Worm (Caenorhabditis elegans) whole organism, L4 larva: ENCODE data around the gene rpl-34.
A peak's percentile ranks its signal among the peaks of the same experiment; 100 is the strongest.

Experiments used
- F10B5.3 ChIP-seq: sonication (generic microtip); optimal IDR thresholded peaks from 2 replicates; lab custom pipeline; 2016; ENCODE audit warnings: mild to moderate bottlenecking, missing genetic modification characterization, missing compliant biosample characterization
- Y48G9A.11 ChIP-seq: fragments of 200-800 bp; sonication (Bioruptor generic); IDR thresholded peaks from 2 replicates; pipeline ENCODE4 v1.3.6; 2022; ENCODE audit warnings: missing genetic modification reagents, missing genetic modification characterization, missing compliant biosample characterization
- hmg-1.1 ChIP-seq: fragments of 200-800 bp; sonication (Bioruptor generic); IDR thresholded peaks from 2 replicates; pipeline ENCODE4 v1.3.6; 2022; ENCODE audit warnings: missing genetic modification reagents, missing genetic modification characterization, missing compliant biosample characterization
- jun-1 ChIP-seq: fragments of 150-350 bp; optimal IDR thresholded peaks from 2 replicates; lab custom pipeline; 2014; ENCODE audit warnings: missing biosample characterization, missing genetic modification reagents, missing genetic modification characterization
- mxl-2 ChIP-seq: fragments of 200-800 bp; sonication (Bioruptor generic); conservative IDR thresholded peaks from 2 replicates; pipeline ENCODE4 v1.3.6; 2022; ENCODE audit warnings: missing genetic modification reagents, missing genetic modification characterization, missing compliant biosample characterization
- tag-97 ChIP-seq: fragments of 200-800 bp; sonication (Bioruptor generic); IDR thresholded peaks from 2 replicates; pipeline ENCODE4 v1.3.6; 2022; ENCODE audit warnings: missing genetic modification characterization, missing compliant biosample characterization
- unc-130 ChIP-seq: sonication (generic microtip); optimal IDR thresholded peaks from 2 replicates; lab custom pipeline; 2016; ENCODE audit warnings: missing genetic modification reagents, missing genetic modification characterization, missing compliant biosample characterization
- unc-62 ChIP-seq, 3 experiments: fragments of 150-350 bp in 1 of 3; sonication (generic microtip); optimal IDR thresholded peaks in 2 of 3; peaks in 1 of 3; 1 replicate in 1 of 3; 2 replicates in 2 of 3; lab custom pipeline; 2014 to 2017; ENCODE audit warnings: missing biosample characterization in 3 of 3, missing genetic modification characterization in 3 of 3, missing genetic modification reagents in 3 of 3, missing genotype in 1 of 3

DNA sequence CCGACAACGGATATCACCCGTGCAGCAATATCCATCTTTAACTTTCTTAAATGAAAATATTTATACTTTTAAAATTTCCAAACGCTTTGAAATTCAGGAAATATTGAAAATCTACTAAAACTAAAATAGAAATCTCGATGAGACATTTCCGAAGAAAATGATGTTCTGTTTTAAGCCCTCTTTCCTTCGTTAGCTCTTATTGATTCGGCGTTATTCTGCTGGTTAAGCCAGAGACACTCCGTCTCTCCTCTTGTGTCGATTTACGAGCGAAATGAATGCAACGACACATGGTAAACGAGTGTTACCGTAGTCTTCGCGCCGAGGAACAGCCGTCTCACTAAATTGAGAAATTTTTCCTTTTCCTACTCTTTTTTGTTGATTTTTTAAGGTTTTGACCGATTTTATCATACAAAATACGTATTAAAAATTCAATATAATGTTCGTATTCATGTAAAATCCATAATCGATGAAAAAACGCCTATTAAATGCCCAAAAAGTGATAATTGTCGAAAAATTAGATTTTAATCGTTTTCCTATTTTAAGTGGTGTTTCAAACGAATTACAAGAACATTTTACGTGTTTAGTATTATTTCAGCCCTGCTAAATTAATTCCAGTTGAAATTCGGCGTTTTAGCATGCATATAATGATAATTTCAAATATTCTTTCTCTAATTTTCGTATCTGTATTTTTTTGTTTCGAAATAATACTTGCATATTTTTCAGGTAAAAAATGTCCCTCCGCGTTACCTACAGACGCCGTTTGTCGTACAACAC is at the start of gene rpl-34, which contains the start of gene ppm-1.H:
- TF ChIP-seq mxl-2 (GFP tag; lab: Robert Waterston, UW): no peak
- no peak for TF ChIP-seq Y48G9A.11 (GFP tag; lab: Robert Waterston, UW)
- no peak for TF ChIP-seq jun-1 (tag; lab: Kevin White, UChicago)
- TF ChIP-seq F10B5.3 (tag; lab: Kevin White, UChicago): no peak
- TF ChIP-seq unc-130 (GFP tag; lab: Kevin White, UChicago): peak; percentile 2
- TF ChIP-seq unc-62 (GFP tag; optimal IDR thresholded peaks at IDR 0.05 in 1 of 2; lab: Kevin White, UChicago): no peak
- no peak for TF ChIP-seq unc-62 (tag; optimal IDR thresholded peaks at IDR 0.05; lab: Kevin White, UChicago)
- no peak for TF ChIP-seq tag-97 (GFP tag; lab: Robert Waterston, UW)
- TF ChIP-seq hmg-1.1: 0 out of 2 replicates have a peak, but pooled peaks have one; percentile 30
